Worm (Caenorhabditis elegans) whole organism, early embryonic: ENCODE results near the gene F35A5.1.

Source experiments
- ama-1 ChIP-seq: fragments of 150-350 bp; optimal IDR thresholded peaks from 2 replicates; lab custom pipeline; 2014
- flt-1 ChIP-seq: fragments of 200-800 bp; sonication (Bioruptor generic); IDR thresholded peaks from 2 replicates; pipeline ENCODE4 v1.3.6; 2022; ENCODE audit warnings: missing genetic modification characterization, missing compliant biosample characterization
- hmg-4 ChIP-seq: fragments of 200-800 bp; sonication (Bioruptor generic); optimal IDR thresholded peaks from 2 replicates; lab custom pipeline; 2018; ENCODE audit warnings: mild to moderate bottlenecking, missing genetic modification characterization, missing compliant biosample characterization
- pes-1 ChIP-seq: fragments of 200-800 bp; sonication (Bioruptor generic); IDR thresholded peaks from 2 replicates; pipeline ENCODE4 v1.3.6; 2022; ENCODE audit warnings: missing genetic modification reagents, missing genetic modification characterization, missing compliant biosample characterization
- tra-4 ChIP-seq: sonication (generic microtip); optimal IDR thresholded peaks from 2 replicates; lab custom pipeline; 2017; ENCODE audit warnings: missing genetic modification characterization, missing compliant biosample characterization

ce11 chrX:3758399-3758798 is 48.9 kb upstream of the F35A5.1 start, which contains the start of gene T14G12.12:
- TF ChIP-seq tra-4 (tag; lab: Kevin White, UChicago) (no peak), hmg-4 (GFP tag; lab: Kevin White, UChicago) (no peak), flt-1 (GFP tag; lab: Robert Waterston, UW) (no peak), pes-1 (no peak), ama-1 (no peak)
